Worm (Caenorhabditis elegans): ENCODE results near the gene rps-22.

rps-22 gene

DNA sequence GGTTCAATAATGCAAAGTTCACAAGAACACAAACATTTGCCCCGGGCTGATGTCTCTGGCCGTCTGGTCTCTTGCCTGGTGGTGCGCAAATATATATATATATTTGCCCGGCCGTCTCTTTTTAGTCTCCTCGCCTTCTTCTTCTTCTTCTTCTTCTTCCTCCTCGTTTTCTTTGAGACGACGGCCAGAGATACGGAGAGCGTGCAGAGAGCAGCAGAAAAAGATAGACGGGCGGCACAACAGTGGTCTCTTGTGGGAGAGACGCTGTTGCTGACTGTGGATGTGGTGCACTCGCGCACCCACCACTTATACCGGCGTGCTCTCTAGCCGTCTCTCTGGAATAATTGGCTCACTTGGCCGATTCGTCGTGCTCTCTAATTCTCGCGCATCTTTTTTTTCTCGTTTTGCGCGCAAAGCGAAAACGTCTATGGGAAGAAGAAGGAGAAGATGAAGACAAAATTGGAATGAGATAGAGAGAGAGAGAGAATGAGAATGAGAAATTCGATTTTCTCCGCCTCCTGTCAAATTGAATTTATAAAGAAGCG is 29.1 kb upstream of the rps-22 start (continued):
- TF ChIP-seq sma-9 (GFP tag; optimal IDR thresholded peaks at IDR 0.05) (peak; percentile 100), sma-9 (tag; optimal IDR thresholded peaks at IDR 0.05) (peak; percentile 98), fos-1 (tag; optimal IDR thresholded peaks at IDR 0.05) (peak; percentile 82), lin-13 (GFP tag; optimal IDR thresholded peaks at IDR 0.05) (peak; percentile 83), elt-1 (tag; optimal IDR thresholded peaks at IDR 0.05) (peak; percentile 13), ztf-4 (tag; optimal IDR thresholded peaks at IDR 0.05) (peak; percentile 77), sem-4 (tag; optimal IDR thresholded peaks at IDR 0.05) (peak; percentile 94), C34F6.9 (tag; optimal IDR thresholded peaks at IDR 0.05) (peak; percentile 85), peb-1 (tag; optimal IDR thresholded peaks at IDR 0.05) (no peak), mab-5 (tag; optimal IDR thresholded peaks at IDR 0.05) (peak; percentile 95), aly-2 (tag; optimal IDR thresholded peaks at IDR 0.05) (no peak), zag-1 (tag; optimal IDR thresholded peaks at IDR 0.05) (peak; percentile 85)

DNA sequence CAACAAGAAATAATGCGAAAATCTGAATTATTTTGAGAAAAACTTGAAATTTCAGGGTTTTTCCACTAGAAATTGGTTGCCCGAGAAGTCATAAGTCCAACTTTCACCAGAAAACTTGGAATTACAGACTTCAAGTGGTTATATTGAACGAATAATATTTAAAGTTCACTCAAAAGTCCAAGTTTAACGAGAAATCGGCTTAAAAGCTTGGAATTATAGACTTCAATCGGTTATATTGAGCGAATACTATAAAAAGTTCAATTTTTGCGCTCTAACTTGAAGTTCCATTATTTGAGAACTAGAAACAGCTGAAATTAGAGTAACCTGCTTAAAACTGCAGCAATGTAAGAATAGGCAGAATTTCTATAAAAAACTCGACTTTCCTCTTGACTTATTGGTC is 28.3 kb upstream of the rps-22 start:
- TF ChIP-seq ztf-11 (tag; optimal IDR thresholded peaks at IDR 0.05) = no peak
- no peak for TF ChIP-seq crh-2 (tag; optimal IDR thresholded peaks at IDR 0.05)
- TF ChIP-seq alr-1 (tag; optimal IDR thresholded peaks at IDR 0.05) = no peak
- no peak for TF ChIP-seq peb-1 (tag; optimal IDR thresholded peaks at IDR 0.05)
- TF ChIP-seq C34F6.9 (tag; optimal IDR thresholded peaks at IDR 0.05) = no peak
- TF ChIP-seq nhr-10 (tag; optimal IDR thresholded peaks at IDR 0.05) = no peak
- no peak for TF ChIP-seq ztf-4 (tag; optimal IDR thresholded peaks at IDR 0.05)
- TF ChIP-seq nhr-77 (tag; optimal IDR thresholded peaks at IDR 0.05) = no peak
- no peak for TF ChIP-seq nhr-23 (tag; optimal IDR thresholded peaks at IDR 0.05)
- TF ChIP-seq nhr-21 (tag; optimal IDR thresholded peaks at IDR 0.05) = no peak
- no peak for TF ChIP-seq ZK546.5 (tag; optimal IDR thresholded peaks at IDR 0.05)
- TF ChIP-seq ceh-82 (tag; optimal IDR thresholded peaks at IDR 0.05) = no peak
- no peak for TF ChIP-seq lin-11 (tag; optimal IDR thresholded peaks at IDR 0.05)
- TF ChIP-seq gmeb-1 (tag; optimal IDR thresholded peaks at IDR 0.05) = no peak
- TF ChIP-seq mab-5 (tag; optimal IDR thresholded peaks at IDR 0.05) = no peak
- no peak for TF ChIP-seq nhr-237 (tag; optimal IDR thresholded peaks at IDR 0.05)
- TF ChIP-seq elt-1 (tag; optimal IDR thresholded peaks at IDR 0.05) = no peak
- TF ChIP-seq nhr-25 (tag; optimal IDR thresholded peaks at IDR 0.05) = no peak

DNA sequence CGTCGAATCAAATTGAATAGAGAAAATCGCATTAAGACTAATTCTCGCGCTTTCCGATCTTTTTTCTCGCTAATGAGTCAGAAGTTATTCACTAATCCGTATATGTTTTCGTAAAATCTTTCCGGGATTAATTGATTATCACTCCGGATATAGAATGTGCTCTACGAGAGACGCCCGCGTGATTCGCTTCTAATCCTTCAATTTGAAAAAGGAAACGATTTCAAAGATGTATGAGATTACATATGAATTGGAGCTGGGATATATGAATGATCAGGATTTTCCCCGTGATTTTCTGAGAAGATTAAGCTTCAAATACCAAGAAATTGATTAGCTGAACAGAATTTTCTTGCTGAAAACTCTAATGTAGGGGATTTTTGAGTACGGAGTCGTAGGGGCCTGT is 27.8 kb upstream of the rps-22 start:
- TF ChIP-seq zag-1 (tag; optimal IDR thresholded peaks at IDR 0.05) (no peak), ceh-16 (tag; optimal IDR thresholded peaks at IDR 0.05) (no peak), nhr-12 (tag; optimal IDR thresholded peaks at IDR 0.05) (no peak), lin-13 (GFP tag; optimal IDR thresholded peaks at IDR 0.05) (no peak), nhr-11 (tag; optimal IDR thresholded peaks at IDR 0.05) (no peak), lsy-2 (tag; optimal IDR thresholded peaks at IDR 0.05) (peak in 1 of 2 experiments; percentile 30), ztf-1 (GFP tag; conservative IDR thresholded peaks at IDR 0.05) (no peak), ztf-11 (tag; optimal IDR thresholded peaks at IDR 0.05) (no peak), blmp-1 (tag; optimal IDR thresholded peaks at IDR 0.05; ENCODE audit: insufficient read depth) (no peak), C34F6.9 (tag; optimal IDR thresholded peaks at IDR 0.05) (peak; percentile 23), sma-3 (GFP tag; optimal IDR thresholded peaks at IDR 0.05) (no peak), ZK546.5 (tag; optimal IDR thresholded peaks at IDR 0.05) (no peak), fos-1 (tag; optimal IDR thresholded peaks at IDR 0.05) (no peak), mdl-1 (tag; optimal IDR thresholded peaks at IDR 0.05) (no peak), unc-62 (GFP tag; optimal IDR thresholded peaks at IDR 0.05) (no peak), mab-5 (tag; optimal IDR thresholded peaks at IDR 0.05) (no peak), elt-1 (tag; optimal IDR thresholded peaks at IDR 0.05) (no peak), peb-1 (tag; optimal IDR thresholded peaks at IDR 0.05) (no peak), R02D3.7 (tag; optimal IDR thresholded peaks at IDR 0.05) (no peak), nhr-23 (tag; optimal IDR thresholded peaks at IDR 0.05) (no peak), dmd-4 (tag; optimal IDR thresholded peaks at IDR 0.05) (peak; percentile 38), alr-1 (tag; optimal IDR thresholded peaks at IDR 0.05) (no peak), skn-1 (tag; optimal IDR thresholded peaks at IDR 0.05) (no peak), nhr-6 (tag; optimal IDR thresholded peaks at IDR 0.05) (no peak), nhr-21 (tag; optimal IDR thresholded peaks at IDR 0.05) (peak; percentile 11), crh-2 (tag; optimal IDR thresholded peaks at IDR 0.05) (no peak), unc-39 (tag; optimal IDR thresholded peaks at IDR 0.05) (no peak), nhr-10 (tag; optimal IDR thresholded peaks at IDR 0.05) (no peak), snpc-4 (tag; optimal IDR thresholded peaks at IDR 0.05) (no peak), nhr-77 (tag; optimal IDR thresholded peaks at IDR 0.05) (no peak), lin-11 (tag; optimal IDR thresholded peaks at IDR 0.05) (no peak), lin-39 (tag; optimal IDR thresholded peaks at IDR 0.05) (no peak), Y55F3AM.14 (GFP tag; optimal IDR thresholded peaks at IDR 0.05) (no peak), sem-4 (tag; optimal IDR thresholded peaks at IDR 0.05) (no peak), elt-3 (tag; optimal IDR thresholded peaks at IDR 0.05) (no peak), nhr-25 (tag; optimal IDR thresholded peaks at IDR 0.05) (no peak), gmeb-1 (tag; optimal IDR thresholded peaks at IDR 0.05) (no peak), aly-2 (tag; optimal IDR thresholded peaks at IDR 0.05) (no peak), sma-9 (GFP tag; optimal IDR thresholded peaks at IDR 0.05) (peak; percentile 88), sma-9 (tag; optimal IDR thresholded peaks at IDR 0.05) (no peak), egl-27 (tag; optimal IDR thresholded peaks at IDR 0.05) (no peak), unc-55 (GFP tag; optimal IDR thresholded peaks at IDR 0.05) (no peak), F13H6.1 (tag; optimal IDR thresholded peaks at IDR 0.05) (no peak), ztf-4 (tag; optimal IDR thresholded peaks at IDR 0.05) (no peak), nhr-129 (tag; optimal IDR thresholded peaks at IDR 0.05) (no peak)

All from whole organism, L2 larva.